Fruit fly (Drosophila melanogaster) whole organism, embryonic: Measurements from ENCODE around the gene Gr64b.

Experiments
- ATbp ChIP-seq: fragments of 200-800 bp; sonication (Bioruptor generic); optimal IDR thresholded peaks from 2 replicates; lab custom pipeline; 2017; ENCODE audit warnings: missing biosample characterization, mild to moderate bottlenecking, missing genetic modification characterization, missing genetic modification reagents
- Abd-B ChIP-seq: fragments of 200-800 bp; sonication (Bioruptor generic); optimal IDR thresholded peaks from 2 replicates; lab custom pipeline; 2018; ENCODE audit warnings: missing biosample characterization, mild to moderate bottlenecking, missing genetic modification characterization, moderate library complexity
- Blimp-1 ChIP-seq: fragments of 200-800 bp; sonication (Bioruptor generic); optimal IDR thresholded peaks from 3 replicates; lab custom pipeline; 2018; ENCODE audit warnings: missing biosample characterization, missing genetic modification characterization, mild to moderate bottlenecking, moderate library complexity, missing genetic modification reagents
- CG10267 ChIP-seq: fragments of 200-800 bp; sonication (Bioruptor generic); optimal IDR thresholded peaks from 2 replicates; lab custom pipeline; 2018; ENCODE audit warnings: missing biosample characterization, mild to moderate bottlenecking, missing genetic modification characterization, moderate library complexity
- CG10321 ChIP-seq: fragments of 200-800 bp; sonication (Bioruptor generic); IDR thresholded peaks from 2 replicates; pipeline ENCODE4 v1.3.6; 2022; ENCODE audit warnings: missing biosample characterization, missing genetic modification characterization
- CG11696 ChIP-seq: fragments of 200-800 bp; sonication (Bioruptor generic); IDR thresholded peaks from 2 replicates; pipeline ENCODE4 v1.3.6; 2022; ENCODE audit warnings: missing biosample characterization, missing genetic modification characterization
- CG12071 ChIP-seq: fragments of 200-800 bp; sonication (Bioruptor generic); optimal IDR thresholded peaks from 3 replicates; lab custom pipeline; 2018; ENCODE audit warnings: missing biosample characterization, mild to moderate bottlenecking, missing genetic modification characterization
- CG12391 ChIP-seq: fragments of 200-800 bp; sonication (Bioruptor generic); optimal IDR thresholded peaks from 3 replicates; lab custom pipeline; 2018; ENCODE audit warnings: missing biosample characterization, mild to moderate bottlenecking, missing genetic modification characterization, moderate library complexity
- CG16813 ChIP-seq: fragments of 200-800 bp; sonication (Bioruptor generic); IDR thresholded peaks from 3 replicates; pipeline ENCODE4 v1.3.6; 2022; ENCODE audit warnings: missing biosample characterization, missing genetic modification characterization; ENCODE audit not compliant: partially characterized antibody
- CG2712 ChIP-seq: fragments of 200-800 bp; optimal IDR thresholded peaks from 3 replicates; lab custom pipeline; 2019; ENCODE audit warnings: missing biosample characterization, mild to moderate bottlenecking, missing genetic modification characterization, moderate library complexity
- CG2889 ChIP-seq: fragments of 200-800 bp; sonication (Bioruptor generic); IDR thresholded peaks from 3 replicates; pipeline ENCODE4 v1.3.6; 2022; ENCODE audit warnings: missing biosample characterization, missing genetic modification characterization
- CG30403 ChIP-seq: fragments of 200-800 bp; sonication (Bioruptor generic); optimal IDR thresholded peaks from 3 replicates; lab custom pipeline; 2016; ENCODE audit warnings: missing biosample characterization, missing genetic modification characterization
- CG4730 ChIP-seq: fragments of 200-800 bp; sonication (Bioruptor generic); IDR thresholded peaks from 2 replicates; pipeline ENCODE4 v1.3.6; 2022; ENCODE audit warnings: missing biosample characterization, missing genetic modification characterization
- CG4820 ChIP-seq: fragments of 200-800 bp; sonication (Bioruptor generic); optimal IDR thresholded peaks from 3 replicates; lab custom pipeline; 2016; ENCODE audit warnings: missing biosample characterization, missing genetic modification characterization
- CG7372 ChIP-seq: fragments of 200-800 bp; sonication (Bioruptor generic); IDR thresholded peaks from 2 replicates; pipeline ENCODE4 v1.3.6; 2022; ENCODE audit warnings: missing biosample characterization, missing genetic modification characterization
- CG9876 ChIP-seq: fragments of 200-800 bp; sonication (Bioruptor generic); optimal IDR thresholded peaks from 2 replicates; lab custom pipeline; 2016; ENCODE audit warnings: missing biosample characterization, missing genetic modification characterization
- CTCF ChIP-seq: fragments of 200-800 bp; sonication (Bioruptor generic); optimal IDR thresholded peaks from 2 replicates; lab custom pipeline; 2017; ENCODE audit warnings: missing biosample characterization, mild to moderate bottlenecking, missing genetic modification characterization, moderate library complexity
- Dp ChIP-seq: fragments of 200-800 bp; sonication (Bioruptor generic); optimal IDR thresholded peaks from 2 replicates; lab custom pipeline; 2018; ENCODE audit warnings: missing biosample characterization, mild to moderate bottlenecking, missing genetic modification characterization, moderate library complexity
- E2f2 ChIP-seq: fragments of 200-800 bp; sonication (Bioruptor generic); IDR thresholded peaks from 2 replicates; pipeline ENCODE4 v1.3.6; 2022; ENCODE audit warnings: missing biosample characterization, missing genetic modification characterization
- HHEX ChIP-seq: fragments of 200-800 bp; sonication (Bioruptor generic); optimal IDR thresholded peaks from 3 replicates; lab custom pipeline; 2017; ENCODE audit warnings: missing biosample characterization, mild to moderate bottlenecking, missing genetic modification characterization, missing genetic modification reagents
- Hr51 ChIP-seq, 2 experiments: fragments of 200-800 bp; sonication (Bioruptor generic); optimal IDR thresholded peaks; 2 replicates in 1 of 2; 3 replicates in 1 of 2; lab custom pipeline; 2016 to 2018; ENCODE audit warnings: missing biosample characterization in 2 of 2, missing genetic modification characterization in 2 of 2, mild to moderate bottlenecking in 1 of 2, moderate library complexity in 1 of 2
- Lhr ChIP-seq: fragments of 200-800 bp; sonication (Bioruptor generic); optimal IDR thresholded peaks from 3 replicates; lab custom pipeline; 2017; ENCODE audit warnings: mild to moderate bottlenecking, missing biosample characterization, missing genetic modification reagents, missing genetic modification characterization
- Lim3 ChIP-seq: fragments of 200-800 bp; sonication (Bioruptor generic); IDR thresholded peaks from 2 replicates; pipeline ENCODE4 v1.3.6; 2022; ENCODE audit warnings: missing biosample characterization, missing genetic modification characterization
- MTF-1 ChIP-seq: fragments of 200-800 bp; sonication (Bioruptor generic); optimal IDR thresholded peaks from 2 replicates; lab custom pipeline; 2018; ENCODE audit warnings: missing biosample characterization, mild to moderate bottlenecking, missing genetic modification characterization, borderline replicate concordance
- Max ChIP-seq: fragments of 200-800 bp; sonication (Bioruptor generic); optimal IDR thresholded peaks from 2 replicates; lab custom pipeline; 2016; ENCODE audit warnings: missing biosample characterization, mild to moderate bottlenecking, missing genetic modification characterization
- Ptx1 ChIP-seq: fragments of 200-800 bp; sonication (Bioruptor generic); IDR thresholded peaks from 2 replicates; pipeline ENCODE4 v1.3.6; 2022; ENCODE audit warnings: missing biosample characterization, missing genetic modification characterization
- Six4 ChIP-seq: fragments of 200-800 bp; sonication (Bioruptor generic); optimal IDR thresholded peaks from 2 replicates; lab custom pipeline; 2016; ENCODE audit warnings: missing biosample characterization, missing genetic modification characterization
- Sry-δ ChIP-seq: fragments of 200-800 bp; sonication (Bioruptor generic); optimal IDR thresholded peaks from 2 replicates; lab custom pipeline; 2016; ENCODE audit warnings: missing biosample characterization, missing genetic modification characterization
- amos ChIP-seq: fragments of 200-800 bp; sonication (Bioruptor generic); IDR thresholded peaks from 2 replicates; pipeline ENCODE4 v1.3.6; 2022; ENCODE audit warnings: missing biosample characterization, missing genetic modification characterization; ENCODE audit not compliant: partially characterized antibody
- ap ChIP-seq: fragments of 200-800 bp; sonication (Bioruptor generic); IDR thresholded peaks from 2 replicates; pipeline ENCODE4 v1.3.6; 2022; ENCODE audit warnings: missing biosample characterization, missing genetic modification characterization
- ase ChIP-seq: fragments of 200-800 bp; sonication (Bioruptor generic); IDR thresholded peaks from 3 replicates; pipeline ENCODE4 v1.3.6; 2022; ENCODE audit warnings: missing biosample characterization, missing genetic modification characterization
- bcd ChIP-seq: fragments of 200-800 bp; sonication (Bioruptor generic); optimal IDR thresholded peaks from 2 replicates; lab custom pipeline; 2017; ENCODE audit warnings: missing biosample characterization, mild to moderate bottlenecking, missing genetic modification characterization
- cad ChIP-seq: fragments of >200 bp; optimal IDR thresholded peaks from 2 replicates; lab custom pipeline; 2017; ENCODE audit warnings: missing biosample characterization, missing genetic modification characterization
- crc ChIP-seq: fragments of 200-800 bp; sonication (Bioruptor generic); optimal IDR thresholded peaks from 2 replicates; lab custom pipeline; 2016; ENCODE audit warnings: missing biosample characterization, missing genetic modification characterization
- crp ChIP-seq, 2 experiments: fragments of 200-800 bp; sonication (Bioruptor generic); optimal IDR thresholded peaks; 2 replicates in 1 of 2; 3 replicates in 1 of 2; lab custom pipeline; 2017; ENCODE audit warnings: missing biosample characterization in 2 of 2, missing genetic modification characterization in 2 of 2, mild to moderate bottlenecking in 1 of 2, moderate library complexity in 1 of 2
- da ChIP-seq: fragments of 200-800 bp; sonication (Bioruptor generic); optimal IDR thresholded peaks from 2 replicates; lab custom pipeline; 2016; ENCODE audit warnings: missing biosample characterization, missing genetic modification characterization
- disco-r ChIP-seq: fragments of 200-800 bp; sonication (Bioruptor generic); optimal IDR thresholded peaks from 2 replicates; lab custom pipeline; 2016; ENCODE audit warnings: missing biosample characterization, missing genetic modification characterization
- dpn ChIP-seq, 2 experiments: fragments of 200-800 bp; sonication (Bioruptor generic); optimal IDR thresholded peaks; 3 replicates each; lab custom pipeline; 2016; ENCODE audit warnings: missing biosample characterization in 2 of 2, missing genetic modification characterization in 2 of 2
- esg ChIP-seq: fragments of 200-800 bp; sonication (Bioruptor generic); conservative IDR thresholded peaks from 2 replicates; pipeline ENCODE4 v1.3.6; 2022; ENCODE audit warnings: missing biosample characterization, missing genetic modification characterization
- gcm2 ChIP-seq: fragments of 200-800 bp; sonication (Bioruptor generic); optimal IDR thresholded peaks from 2 replicates; lab custom pipeline; 2016; ENCODE audit warnings: missing biosample characterization, missing genetic modification characterization
- grau ChIP-seq: fragments of 200-800 bp; optimal IDR thresholded peaks from 3 replicates; lab custom pipeline; 2019; ENCODE audit warnings: missing biosample characterization, mild to moderate bottlenecking, missing genetic modification characterization, moderate library complexity
- lola ChIP-seq, 3 experiments: fragments of >200 bp in 2 of 3; fragments of 200-800 bp in 1 of 3; sonication (Bioruptor generic) in 1 of 3; optimal IDR thresholded peaks; 2 replicates each; lab custom pipeline; 2017 to 2019; ENCODE audit warnings: missing biosample characterization in 3 of 3, missing genetic modification characterization in 3 of 3, mild to moderate bottlenecking in 1 of 3, moderate library complexity in 1 of 3
- mirr ChIP-seq: fragments of 200-800 bp; sonication (Bioruptor generic); optimal IDR thresholded peaks from 3 replicates; lab custom pipeline; 2018; ENCODE audit warnings: missing biosample characterization, mild to moderate bottlenecking, missing genetic modification characterization
- pan ChIP-seq, 4 experiments: fragments of >200 bp in 3 of 4; fragments of 200-800 bp in 1 of 4; sonication (Bioruptor generic) in 1 of 4; optimal IDR thresholded peaks in 3 of 4; IDR thresholded peaks in 1 of 4; 2 replicates each; pipeline versions ENCODE4 v1.3.6 to Lab custom; 2017 to 2022; ENCODE audit warnings: missing biosample characterization in 2 of 4, missing genetic modification characterization in 2 of 4, mixed read lengths in 1 of 4
- phol ChIP-seq: fragments of 200-800 bp; sonication (Bioruptor generic); optimal IDR thresholded peaks from 3 replicates; lab custom pipeline; 2018; ENCODE audit warnings: missing biosample characterization, mild to moderate bottlenecking, missing genetic modification characterization, moderate library complexity
- prd ChIP-seq, 3 experiments: fragments of >200 bp in 2 of 3; fragments of 200-800 bp in 1 of 3; sonication (Bioruptor generic) in 1 of 3; optimal IDR thresholded peaks in 2 of 3; IDR thresholded peaks in 1 of 3; 2 replicates in 2 of 3; 3 replicates in 1 of 3; pipeline versions ENCODE4 v1.3.6 to Lab custom; 2017 to 2022; ENCODE audit warnings: missing biosample characterization in 1 of 3, missing genetic modification characterization in 1 of 3
- sens ChIP-seq: fragments of 200-800 bp; sonication (Bioruptor generic); peaks from one replicate; lab custom pipeline; 2016; ENCODE audit warnings: missing biosample characterization, missing genetic modification characterization
- sens-2 ChIP-seq: fragments of 200-800 bp; sonication (Bioruptor generic); IDR thresholded peaks from 2 replicates; pipeline ENCODE4 v1.3.6; 2022; ENCODE audit warnings: missing biosample characterization, missing genetic modification characterization
- slou ChIP-seq: fragments of 200-800 bp; sonication (Bioruptor generic); optimal IDR thresholded peaks from 3 replicates; lab custom pipeline; 2016; ENCODE audit warnings: missing biosample characterization, missing genetic modification characterization
- wek ChIP-seq: fragments of 200-800 bp; sonication (Bioruptor generic); optimal IDR thresholded peaks from 3 replicates; lab custom pipeline; 2018; ENCODE audit warnings: missing biosample characterization, mild to moderate bottlenecking, missing genetic modification characterization, moderate library complexity

The Gr64b gene

dm6 chr3L:4044497-4044896, 16.1 kb downstream of the Gr64b start (continued):
- no peak for TF ChIP-seq amos (GFP tag; lab: Robert Waterston, UW)
- TF ChIP-seq Dp (GFP tag; lab: Kevin White, UChicago), result no peak
- TF ChIP-seq CTCF (GFP tag; lab: Kevin White, UChicago), result no peak
- no peak for TF ChIP-seq CG4730
- no peak for TF ChIP-seq CG10267 (tag; lab: Kevin White, UChicago)
- TF ChIP-seq ATbp (GFP tag; lab: Kevin White, UChicago), result no peak
- TF ChIP-seq crc (GFP tag; lab: Kevin White, UChicago), result no peak
- no peak for TF ChIP-seq HHEX (GFP tag; lab: Kevin White, UChicago)
- no peak for TF ChIP-seq E2f2 (GFP tag; lab: Robert Waterston, UW)
- TF ChIP-seq pan (optimal IDR thresholded peaks at IDR 0.05; lab: Kevin White, UChicago), result no peak
- peak in 1 of 2 experiments; percentile 55 for TF ChIP-seq pan (GFP tag; optimal IDR thresholded peaks at IDR 0.05 in 1 of 2, IDR thresholded peaks at IDR 0.05 in 1 of 2)
- TF ChIP-seq cad (GFP tag; lab: Kevin White, UChicago), result no peak
- TF ChIP-seq Sry-δ (GFP tag; lab: Kevin White, UChicago), result no peak
- peak in 1 of 2 experiments; percentile 63 for TF ChIP-seq Hr51 (GFP tag; optimal IDR thresholded peaks at IDR 0.05; lab: Kevin White, UChicago)
- no peak for TF ChIP-seq CG2889 (GFP tag; lab: Robert Waterston, UW)
- TF ChIP-seq Ptx1 (GFP tag; lab: Robert Waterston, UW), result peak; percentile 36; the same call in 1 of the 2 replicates
- no peak for TF ChIP-seq crp (GFP tag; optimal IDR thresholded peaks at IDR 0.05; lab: Kevin White, UChicago)
- no peak for TF ChIP-seq Six4
- no peak for TF ChIP-seq CG4820 (GFP tag; lab: Kevin White, UChicago)
- peak; percentile 48; the same call in 1 of the 3 replicates for TF ChIP-seq ase (GFP tag; lab: Robert Waterston, UW)
- TF ChIP-seq prd (optimal IDR thresholded peaks at IDR 0.05; lab: Kevin White, UChicago), result no peak
- peak; percentile 10; the same call in 1 of the 3 replicates for TF ChIP-seq prd (GFP tag; IDR thresholded peaks at IDR 0.05; lab: Robert Waterston, UW)
- TF ChIP-seq wek (GFP tag; lab: Kevin White, UChicago), result no peak
- peak; percentile 4 for TF ChIP-seq Blimp-1 (GFP tag; lab: Kevin White, UChicago)
- TF ChIP-seq Max (GFP tag; lab: Kevin White, UChicago), result no peak
- TF ChIP-seq CG2712, result peak; percentile 15
- no peak for TF ChIP-seq Lim3 (GFP tag; lab: Robert Waterston, UW)
- 0 out of 2 replicates have a peak, but pooled peaks have one; percentile 6 for TF ChIP-seq esg (GFP tag; lab: Robert Waterston, UW)
- peak; percentile 31; the same call in 1 of the 2 replicates for TF ChIP-seq CG7372 (GFP tag; lab: Robert Waterston, UW)
- TF ChIP-seq dpn (GFP tag; optimal IDR thresholded peaks at IDR 0.05; lab: Kevin White, UChicago), result no peak
- peak; percentile 18 for TF ChIP-seq grau (tag; lab: Kevin White, UChicago)
- TF ChIP-seq disco-r (GFP tag; lab: Kevin White, UChicago), result no peak
- no peak for TF ChIP-seq Abd-B (GFP tag; lab: Kevin White, UChicago)
- TF ChIP-seq CG12391 (tag; lab: Kevin White, UChicago), result no peak
- TF ChIP-seq CG9876 (GFP tag; lab: Kevin White, UChicago), result no peak
- no peak for TF ChIP-seq MTF-1 (GFP tag; lab: Kevin White, UChicago)
- no peak for TF ChIP-seq bcd (GFP tag; lab: Kevin White, UChicago)
- TF ChIP-seq phol (tag; lab: Kevin White, UChicago), result peak; percentile 2
- no peak for TF ChIP-seq lola (GFP tag; optimal IDR thresholded peaks at IDR 0.05; lab: Kevin White, UChicago)
- no peak for TF ChIP-seq CG12071 (GFP tag; lab: Kevin White, UChicago)
- no peak for TF ChIP-seq da (GFP tag; lab: Kevin White, UChicago)
- TF ChIP-seq CG30403 (GFP tag; lab: Kevin White, UChicago), result no peak
- no peak for TF ChIP-seq sens-2 (GFP tag; lab: Robert Waterston, UW)
- no peak for TF ChIP-seq gcm2 (GFP tag; lab: Kevin White, UChicago)
- TF ChIP-seq slou (GFP tag; lab: Kevin White, UChicago), result no peak
- no peak for TF ChIP-seq Lhr (GFP tag; lab: Kevin White, UChicago)
- peak; percentile 20 for TF ChIP-seq sens (GFP tag; lab: Kevin White, UChicago)
- no peak for TF ChIP-seq CG16813 (GFP tag; lab: Robert Waterston, UW)
- TF ChIP-seq ap, result no peak
- no peak for TF ChIP-seq CG11696 (GFP tag; lab: Robert Waterston, UW)
- no peak for TF ChIP-seq mirr (GFP tag; lab: Kevin White, UChicago)
- TF ChIP-seq CG10321 (GFP tag; lab: Robert Waterston, UW), result no peak
